Fruit fly (Drosophila melanogaster): ENCODE data around the gene CG42681.
"Not testable (repeated sequence)": the region's sequence is repeated elsewhere in the genome, so short reads cannot be mapped to it uniquely, and the experiment has no call there.

DNA sequence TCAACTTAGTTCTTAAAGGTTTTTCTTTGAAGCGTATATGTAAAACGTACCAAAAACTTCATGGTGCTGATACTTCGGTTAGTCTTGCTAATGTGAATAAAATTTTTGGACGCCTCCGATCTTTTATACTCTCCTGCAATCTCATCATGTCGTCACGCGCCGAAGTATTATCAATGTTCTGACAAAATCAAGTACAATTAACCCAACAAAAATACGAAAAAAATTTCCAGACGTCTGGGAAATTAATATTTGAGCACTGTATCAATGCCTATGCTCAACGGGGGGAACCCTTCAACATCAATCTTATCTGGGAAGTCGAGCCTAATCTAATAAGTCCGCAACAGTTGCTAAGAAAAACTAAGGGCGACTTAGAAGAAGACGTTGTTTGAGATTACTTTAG, 6.6 kb upstream of the CG42681 start, which contains the start of gene CG31775:
- TF ChIP-seq fru, psq (GFP tag; optimal IDR thresholded peaks at IDR 0.05): not testable (repeated sequence)
